Fruit fly (Drosophila melanogaster) whole organism, embryonic: ENCODE data around the gene Sec61alpha.

Source experiments
- CG12236 ChIP-seq: fragments of 200-800 bp; sonication (Bioruptor generic); optimal IDR thresholded peaks from 2 replicates; lab custom pipeline; 2016; ENCODE audit warnings: missing biosample characterization, missing genetic modification characterization
- CG17186 ChIP-seq: fragments of 200-800 bp; sonication (Bioruptor generic); optimal IDR thresholded peaks from 3 replicates; lab custom pipeline; 2017; ENCODE audit warnings: missing biosample characterization, missing genetic modification reagents, missing genetic modification characterization
- CG7928 ChIP-seq: fragments of 200-800 bp; sonication (Bioruptor generic); optimal IDR thresholded peaks from 2 replicates; lab custom pipeline; 2017; ENCODE audit warnings: missing biosample characterization, mild to moderate bottlenecking, missing genetic modification characterization
- CG9817 ChIP-seq: fragments of 200-800 bp; sonication (Bioruptor generic); optimal IDR thresholded peaks from 2 replicates; lab custom pipeline; 2018; ENCODE audit warnings: missing biosample characterization, mild to moderate bottlenecking, missing genetic modification characterization, moderate library complexity
- Dip2 ChIP-seq: fragments of 200-800 bp; sonication (Bioruptor generic); IDR thresholded peaks from 2 replicates; pipeline ENCODE4 v1.3.6; 2022; ENCODE audit warnings: missing biosample characterization, missing genetic modification characterization
- Fer1 ChIP-seq: fragments of 200-800 bp; sonication (Bioruptor generic); optimal IDR thresholded peaks from 2 replicates; lab custom pipeline; 2017; ENCODE audit warnings: missing biosample characterization, mild to moderate bottlenecking, missing genetic modification characterization
- Hsf ChIP-seq: fragments of 200-800 bp; sonication (Bioruptor generic); optimal IDR thresholded peaks from 3 replicates; lab custom pipeline; 2016; ENCODE audit warnings: missing biosample characterization, missing genetic modification characterization
- Opbp ChIP-seq: fragments of 200-800 bp; sonication (Bioruptor generic); IDR thresholded peaks from 3 replicates; pipeline ENCODE4 v1.3.6; 2022; ENCODE audit warnings: missing biosample characterization, missing genetic modification characterization; ENCODE audit not compliant: partially characterized antibody
- Side ChIP-seq: fragments of 200-800 bp; sonication (Bioruptor generic); optimal IDR thresholded peaks from 2 replicates; lab custom pipeline; 2016; ENCODE audit warnings: missing biosample characterization, missing genetic modification characterization
- ab ChIP-seq: fragments of 200-800 bp; sonication (Bioruptor generic); optimal IDR thresholded peaks from 2 replicates; lab custom pipeline; 2016; ENCODE audit warnings: missing biosample characterization, missing genetic modification characterization
- bab2 ChIP-seq: fragments of 200-800 bp; sonication (Bioruptor generic); optimal IDR thresholded peaks from 2 replicates; lab custom pipeline; 2016; ENCODE audit warnings: missing biosample characterization, missing genetic modification characterization
- hbn ChIP-seq: fragments of 200-800 bp; sonication (Bioruptor generic); IDR thresholded peaks from 2 replicates; pipeline ENCODE4 v1.3.6; 2022; ENCODE audit warnings: missing biosample characterization, missing genetic modification characterization; ENCODE audit not compliant: partially characterized antibody
- jigr1 ChIP-seq: fragments of 200-800 bp; sonication (Bioruptor generic); IDR thresholded peaks from 3 replicates; pipeline ENCODE4 v1.3.6; 2022; ENCODE audit warnings: missing biosample characterization, missing genetic modification characterization
- yki ChIP-seq: fragments of >200 bp; optimal IDR thresholded peaks from 3 replicates; lab custom pipeline; 2018

DNA sequence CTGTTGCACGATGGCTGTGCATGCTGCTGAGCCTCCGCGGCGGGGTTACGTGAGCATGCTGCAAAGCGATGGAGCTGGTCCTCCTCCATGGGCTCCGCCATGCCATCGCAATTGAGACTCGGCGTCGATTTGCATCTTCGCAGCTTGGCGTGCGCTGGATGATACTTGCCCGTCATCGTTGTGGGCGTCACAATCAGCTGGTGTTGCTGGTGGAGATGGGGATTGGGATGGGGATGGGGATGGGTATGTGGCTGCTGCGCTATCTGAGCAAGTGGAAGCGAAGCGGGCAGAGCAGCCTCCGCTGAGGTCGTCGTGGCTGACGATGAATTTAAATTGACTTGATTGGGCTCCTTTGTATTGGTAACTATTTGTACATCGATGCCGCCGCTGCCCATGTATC is 17.0 kb downstream of the Sec61alpha start:
- TF ChIP-seq Hsf (GFP tag; lab: Kevin White, UChicago) (no peak), CG9817 (no peak), CG17186 (GFP tag; lab: Kevin White, UChicago) (no peak), bab2 (GFP tag; lab: Kevin White, UChicago) (no peak), Fer1 (GFP tag; lab: Kevin White, UChicago) (no peak), Side (no peak), Dip2 (GFP tag; lab: Robert Waterston, UW) (no peak), Opbp (GFP tag; lab: Robert Waterston, UW) (no peak), CG7928 (GFP tag; lab: Kevin White, UChicago) (no peak), ab (GFP tag; lab: Kevin White, UChicago) (no peak), CG12236 (GFP tag; lab: Kevin White, UChicago) (no peak), jigr1 (no peak), hbn (GFP tag; lab: Robert Waterston, UW) (no peak), yki (lab: Kevin White, UChicago) (no peak)
